Fruit fly (Drosophila melanogaster) whole organism, embryonic: Measurements from ENCODE around the gene cwo.

ENCODE experiments used
- CG10274 ChIP-seq: fragments of 200-800 bp; sonication (Bioruptor generic); optimal IDR thresholded peaks from 3 replicates; lab custom pipeline; 2017; ENCODE audit warnings: missing biosample characterization, mild to moderate bottlenecking, missing genetic modification characterization
- CG10654 ChIP-seq: fragments of 200-800 bp; sonication (Bioruptor generic); optimal IDR thresholded peaks from 2 replicates; lab custom pipeline; 2016; ENCODE audit warnings: missing biosample characterization, missing genetic modification characterization
- CG11085 ChIP-seq: fragments of 200-800 bp; sonication (Bioruptor generic); IDR thresholded peaks from 2 replicates; pipeline ENCODE4 v1.3.6; 2022; ENCODE audit warnings: missing biosample characterization, missing genetic modification characterization
- CG11398 ChIP-seq: fragments of 200-800 bp; sonication (Bioruptor generic); optimal IDR thresholded peaks from 2 replicates; lab custom pipeline; 2016; ENCODE audit warnings: missing biosample characterization, missing genetic modification characterization
- CG12104 ChIP-seq: fragments of 200-800 bp; sonication (Bioruptor generic); optimal IDR thresholded peaks from 3 replicates; lab custom pipeline; 2016; ENCODE audit warnings: missing biosample characterization, missing genetic modification characterization
- CG1233 ChIP-seq: fragments of 200-800 bp; sonication (Bioruptor generic); optimal IDR thresholded peaks from 4 replicates; lab custom pipeline; 2018; ENCODE audit warnings: missing biosample characterization, mild to moderate bottlenecking, missing genetic modification characterization
- CG13424 ChIP-seq: fragments of 200-800 bp; sonication (Bioruptor generic); optimal IDR thresholded peaks from 2 replicates; lab custom pipeline; 2019; ENCODE audit warnings: missing biosample characterization, mild to moderate bottlenecking, missing genetic modification characterization, moderate library complexity
- CG14441 ChIP-seq: fragments of 200-800 bp; sonication (Bioruptor generic); IDR thresholded peaks from 2 replicates; pipeline ENCODE4 v1.3.6; 2022; ENCODE audit warnings: missing biosample characterization, missing genetic modification characterization
- CG1529 ChIP-seq: fragments of 200-800 bp; sonication (Bioruptor generic); optimal IDR thresholded peaks from 3 replicates; lab custom pipeline; 2018; ENCODE audit warnings: missing biosample characterization, missing genetic modification characterization
- CG18764 ChIP-seq: fragments of 200-800 bp; sonication (Bioruptor generic); optimal IDR thresholded peaks from 3 replicates; lab custom pipeline; 2016; ENCODE audit warnings: missing biosample characterization, missing genetic modification characterization
- CG2120 ChIP-seq: fragments of 200-800 bp; sonication (Bioruptor generic); optimal IDR thresholded peaks from 3 replicates; lab custom pipeline; 2016; ENCODE audit warnings: missing biosample characterization, missing genetic modification characterization
- CG30403 ChIP-seq: fragments of 200-800 bp; sonication (Bioruptor generic); optimal IDR thresholded peaks from 3 replicates; lab custom pipeline; 2016; ENCODE audit warnings: missing biosample characterization, missing genetic modification characterization
- CG31365 ChIP-seq: fragments of 200-800 bp; sonication (Bioruptor generic); optimal IDR thresholded peaks from 2 replicates; lab custom pipeline; 2018; ENCODE audit warnings: missing biosample characterization, mild to moderate bottlenecking, missing genetic modification characterization
- CG34422 ChIP-seq: fragments of 200-800 bp; sonication (Bioruptor generic); IDR thresholded peaks from 3 replicates; pipeline ENCODE4 v1.3.6; 2022; ENCODE audit warnings: missing biosample characterization, missing genetic modification characterization
- CG5180 ChIP-seq: fragments of 200-800 bp; sonication (Bioruptor generic); optimal IDR thresholded peaks from 3 replicates; lab custom pipeline; 2017; ENCODE audit warnings: missing biosample characterization, missing genetic modification characterization, mild to moderate bottlenecking, moderate library complexity, missing genetic modification reagents
- CG6254 ChIP-seq: fragments of 200-800 bp; sonication (Bioruptor generic); optimal IDR thresholded peaks from 3 replicates; lab custom pipeline; 2017; ENCODE audit warnings: mild to moderate bottlenecking, missing biosample characterization, missing genetic modification reagents, missing genetic modification characterization
- CG6683 ChIP-seq: fragments of 200-800 bp; sonication (Bioruptor generic); optimal IDR thresholded peaks from 2 replicates; lab custom pipeline; 2017; ENCODE audit warnings: missing biosample characterization, mild to moderate bottlenecking, missing genetic modification characterization, missing genetic modification reagents
- CG7839 ChIP-seq: fragments of 200-800 bp; sonication (Bioruptor generic); optimal IDR thresholded peaks from 3 replicates; lab custom pipeline; 2018; ENCODE audit warnings: missing biosample characterization, mild to moderate bottlenecking, missing genetic modification characterization, moderate library complexity
- E2f2 ChIP-seq: fragments of 200-800 bp; sonication (Bioruptor generic); IDR thresholded peaks from 2 replicates; pipeline ENCODE4 v1.3.6; 2022; ENCODE audit warnings: missing biosample characterization, missing genetic modification characterization
- Fer1 ChIP-seq: fragments of 200-800 bp; sonication (Bioruptor generic); optimal IDR thresholded peaks from 2 replicates; lab custom pipeline; 2017; ENCODE audit warnings: missing biosample characterization, mild to moderate bottlenecking, missing genetic modification characterization
- Gsc ChIP-seq: fragments of 200-800 bp; sonication (Bioruptor generic); IDR thresholded peaks from 2 replicates; pipeline ENCODE4 v1.3.6; 2022; ENCODE audit warnings: missing biosample characterization, missing genetic modification characterization
- H15 ChIP-seq: fragments of 200-800 bp; sonication (Bioruptor generic); IDR thresholded peaks from 3 replicates; pipeline ENCODE4 v1.3.6; 2022; ENCODE audit warnings: missing biosample characterization, missing genetic modification characterization
- HHEX ChIP-seq: fragments of 200-800 bp; sonication (Bioruptor generic); optimal IDR thresholded peaks from 3 replicates; lab custom pipeline; 2017; ENCODE audit warnings: missing biosample characterization, mild to moderate bottlenecking, missing genetic modification characterization, missing genetic modification reagents
- Hmr ChIP-seq: fragments of 200-800 bp; sonication (Bioruptor generic); optimal IDR thresholded peaks from 3 replicates; lab custom pipeline; 2017; ENCODE audit warnings: mild to moderate bottlenecking, missing biosample characterization, missing genetic modification reagents, missing genetic modification characterization
- MESR4 ChIP-seq: fragments of 200-800 bp; sonication (Bioruptor generic); optimal IDR thresholded peaks from 2 replicates; lab custom pipeline; 2018; ENCODE audit warnings: missing biosample characterization, mild to moderate bottlenecking, missing genetic modification characterization, moderate library complexity
- Neu2 ChIP-seq: fragments of 200-800 bp; sonication (Bioruptor generic); optimal IDR thresholded peaks from 3 replicates; lab custom pipeline; 2016; ENCODE audit warnings: missing biosample characterization, missing genetic modification characterization, borderline replicate concordance
- Oli ChIP-seq: fragments of 200-800 bp; sonication (Bioruptor generic); optimal IDR thresholded peaks from 2 replicates; lab custom pipeline; 2018; ENCODE audit warnings: missing biosample characterization, mild to moderate bottlenecking, missing genetic modification characterization, moderate library complexity
- Poxn ChIP-seq: fragments of 200-800 bp; sonication (Bioruptor generic); IDR thresholded peaks from 2 replicates; pipeline ENCODE4 v1.3.6; 2022; ENCODE audit warnings: missing biosample characterization, missing genetic modification characterization
- TFAM ChIP-seq: fragments of 200-800 bp; sonication (Bioruptor generic); optimal IDR thresholded peaks from 2 replicates; lab custom pipeline; 2017; ENCODE audit warnings: missing biosample characterization, missing genetic modification characterization, inconsistent platforms
- ara ChIP-seq: fragments of 200-800 bp; sonication (Bioruptor generic); IDR thresholded peaks from 2 replicates; pipeline ENCODE4 v1.3.6; 2022; ENCODE audit warnings: missing biosample characterization, missing genetic modification characterization
- dan ChIP-seq: fragments of 200-800 bp; sonication (Bioruptor generic); IDR thresholded peaks from 2 replicates; pipeline ENCODE4 v1.3.6; 2022; ENCODE audit warnings: missing biosample characterization, missing genetic modification characterization
- disco-r ChIP-seq: fragments of 200-800 bp; sonication (Bioruptor generic); optimal IDR thresholded peaks from 2 replicates; lab custom pipeline; 2016; ENCODE audit warnings: missing biosample characterization, missing genetic modification characterization
- dpn ChIP-seq, 2 experiments: fragments of 200-800 bp; sonication (Bioruptor generic); optimal IDR thresholded peaks; 3 replicates each; lab custom pipeline; 2016; ENCODE audit warnings: missing biosample characterization in 2 of 2, missing genetic modification characterization in 2 of 2
- eyg ChIP-seq: fragments of 200-800 bp; sonication (Bioruptor generic); optimal IDR thresholded peaks from 3 replicates; lab custom pipeline; 2016; ENCODE audit warnings: missing biosample characterization, missing genetic modification characterization
- gcm ChIP-seq: fragments of 200-800 bp; sonication (Bioruptor generic); optimal IDR thresholded peaks from 2 replicates; lab custom pipeline; 2019; ENCODE audit warnings: missing biosample characterization, mild to moderate bottlenecking, missing genetic modification characterization, moderate library complexity
- gfzf ChIP-seq: fragments of 200-800 bp; sonication (Bioruptor generic); optimal IDR thresholded peaks from 2 replicates; lab custom pipeline; 2016; ENCODE audit warnings: missing biosample characterization, mild to moderate bottlenecking, missing genetic modification characterization, moderate library complexity
- hkb ChIP-seq, 2 experiments: fragments of 200-800 bp in 1 of 2; fragments of >200 bp in 1 of 2; sonication (Bioruptor generic) in 1 of 2; IDR thresholded peaks in 1 of 2; optimal IDR thresholded peaks in 1 of 2; 2 replicates each; pipeline versions ENCODE4 v1.3.6 to Lab custom; 2017 to 2022; ENCODE audit warnings: missing biosample characterization in 1 of 2, missing genetic modification characterization in 1 of 2
- nerfin-2 ChIP-seq: fragments of 200-800 bp; sonication (Bioruptor generic); IDR thresholded peaks from 2 replicates; pipeline ENCODE4 v1.3.6; 2022; ENCODE audit warnings: missing biosample characterization, missing genetic modification characterization; ENCODE audit not compliant: partially characterized antibody
- pzg ChIP-seq: fragments of 200-800 bp; sonication (Bioruptor generic); optimal IDR thresholded peaks from 3 replicates; lab custom pipeline; 2018; ENCODE audit warnings: missing biosample characterization, mild to moderate bottlenecking, missing genetic modification characterization, moderate library complexity
- schlank ChIP-seq: fragments of 200-800 bp; sonication (Bioruptor generic); optimal IDR thresholded peaks from 2 replicates; lab custom pipeline; 2018; ENCODE audit warnings: missing biosample characterization, mild to moderate bottlenecking, missing genetic modification characterization
- sim ChIP-seq: fragments of 200-800 bp; sonication (Bioruptor generic); IDR thresholded peaks from 2 replicates; pipeline ENCODE4 v1.3.6; 2022; ENCODE audit warnings: missing biosample characterization, missing genetic modification characterization
- sisA ChIP-seq: fragments of 200-800 bp; sonication (Bioruptor generic); IDR thresholded peaks from 2 replicates; pipeline ENCODE4 v1.3.6; 2022; ENCODE audit warnings: missing biosample characterization, missing genetic modification characterization
- sr ChIP-seq: fragments of 200-800 bp; sonication (Bioruptor generic); IDR thresholded peaks from 3 replicates; pipeline ENCODE4 v1.3.6; 2022; ENCODE audit warnings: missing biosample characterization, missing genetic modification characterization
- tap ChIP-seq: fragments of 200-800 bp; optimal IDR thresholded peaks from 3 replicates; lab custom pipeline; 2019; ENCODE audit warnings: missing biosample characterization, mild to moderate bottlenecking, missing genetic modification characterization, moderate library complexity
- vnd ChIP-seq: fragments of 200-800 bp; sonication (Bioruptor generic); IDR thresholded peaks from 3 replicates; pipeline ENCODE4 v1.3.6; 2022; ENCODE audit warnings: missing biosample characterization, missing genetic modification characterization; ENCODE audit not compliant: partially characterized antibody

cwo gene

DNA sequence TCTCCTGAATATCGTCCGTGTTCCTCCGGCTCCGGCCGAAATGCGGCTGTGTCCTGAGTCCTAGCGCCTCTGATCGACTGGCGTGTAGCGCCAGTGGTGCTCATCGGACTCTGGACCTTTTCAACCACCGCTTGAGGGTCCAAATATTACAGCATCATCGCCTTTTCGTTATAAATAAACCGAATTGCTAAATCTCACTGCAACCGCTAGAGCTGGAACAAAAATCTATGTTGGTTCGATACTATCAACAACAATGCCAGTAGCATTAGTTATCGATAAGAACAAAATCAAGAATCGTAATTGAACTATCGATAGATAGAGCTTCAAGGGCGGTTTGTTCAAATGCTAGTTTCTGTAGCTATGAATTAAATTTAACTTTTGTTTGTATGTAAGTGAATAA is 19.0 kb downstream of the cwo start, which contains the start of gene CG6325 (continued):
- TF ChIP-seq eyg (GFP tag; lab: Kevin White, UChicago) (no peak), nerfin-2 (GFP tag; lab: Robert Waterston, UW) (peak; percentile 98), CG6254 (GFP tag; lab: Kevin White, UChicago) (no peak)
- TF ChIP-seq, all 482 proteins: peak for 69

DNA sequence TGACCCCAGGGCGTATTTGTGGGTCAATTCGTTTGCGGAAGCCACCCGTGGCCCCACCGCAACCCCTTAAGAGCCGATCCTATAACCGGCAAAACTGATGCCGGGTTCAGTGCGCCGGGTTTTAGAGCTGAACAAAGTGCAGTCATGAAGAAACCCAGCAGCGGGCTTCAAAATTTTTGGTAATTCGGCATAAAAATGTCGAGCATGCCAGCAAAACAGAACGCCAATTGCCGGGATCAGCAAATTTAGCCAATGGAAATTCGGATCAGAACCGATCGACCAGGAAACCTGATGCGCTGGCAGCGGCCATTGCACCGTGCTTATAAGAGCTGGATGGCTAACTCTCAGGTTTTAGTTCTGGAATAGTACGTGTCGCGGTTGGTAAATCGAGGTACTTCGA is 19.6 kb downstream of the cwo start:
- TF ChIP-seq dpn (GFP tag; optimal IDR thresholded peaks at IDR 0.05; lab: Kevin White, UChicago) (no peak), E2f2 (GFP tag; lab: Robert Waterston, UW) (no peak), Hmr (GFP tag; lab: Kevin White, UChicago) (no peak), tap (tag; lab: Kevin White, UChicago) (no peak), CG1233 (GFP tag; lab: Kevin White, UChicago) (no peak), dan (no peak), CG31365 (no peak)

DNA sequence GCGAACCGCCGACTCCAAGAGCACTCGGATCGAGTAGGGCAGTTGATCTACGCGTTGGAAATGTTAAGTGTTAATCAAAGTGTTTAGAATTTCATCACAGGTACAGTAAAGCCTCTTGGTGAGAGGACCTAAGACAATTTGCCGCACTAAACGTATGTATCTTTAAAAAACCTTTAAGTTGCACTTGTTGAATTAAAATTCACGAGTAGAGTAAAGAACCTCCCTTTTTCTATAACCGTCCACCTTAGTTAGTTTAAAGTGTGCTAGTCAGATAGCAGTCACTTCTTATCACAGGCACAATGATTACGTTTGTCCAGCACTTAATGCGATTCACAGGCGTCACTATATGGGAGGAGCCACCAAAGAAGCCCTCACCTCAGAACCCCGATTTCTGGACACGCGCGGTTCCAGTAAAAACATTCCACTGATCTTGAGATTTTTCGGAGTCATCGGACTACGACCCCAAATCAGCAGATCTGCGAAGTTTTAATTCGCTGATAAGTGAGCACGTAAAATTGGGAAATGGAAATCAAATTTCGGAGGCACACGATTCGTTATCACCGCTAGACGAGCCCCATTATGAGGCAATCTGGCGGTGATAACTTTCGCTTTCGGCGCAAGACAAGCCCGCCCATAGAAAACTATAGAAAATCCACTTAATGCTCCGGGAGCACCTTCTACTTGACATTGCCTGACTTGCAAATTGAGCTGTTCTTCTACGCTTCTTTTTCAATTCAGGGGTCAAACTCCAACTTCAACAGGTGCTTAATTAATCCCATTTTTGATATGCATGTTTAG is 23.9 kb downstream of the cwo start:
- TF ChIP-seq CG10654 (GFP tag; lab: Kevin White, UChicago) (no peak), CG11398 (no peak), Fer1 (GFP tag; lab: Kevin White, UChicago) (peak; percentile 71), vnd (GFP tag; lab: Robert Waterston, UW) (no peak), CG5180 (peak; percentile 6), Poxn (GFP tag; lab: Robert Waterston, UW) (0 out of 2 replicates have a peak, but pooled peaks have one; percentile 17), CG34422 (GFP tag; lab: Robert Waterston, UW) (no peak), Oli (tag; lab: Kevin White, UChicago) (no peak), ara (GFP tag; lab: Robert Waterston, UW) (no peak), CG14441 (GFP tag; lab: Robert Waterston, UW) (peak; percentile 75), CG10274 (GFP tag; lab: Kevin White, UChicago) (peak; percentile 17), schlank (tag; lab: Kevin White, UChicago) (peak; percentile 44), MESR4 (no peak), gfzf (GFP tag; lab: Kevin White, UChicago) (no peak), Neu2 (no peak), disco-r (GFP tag; lab: Kevin White, UChicago) (no peak), sisA (GFP tag; lab: Robert Waterston, UW) (no peak; the same call in 1 of the 2 replicates), CG13424 (peak; percentile 4), sim (GFP tag; lab: Robert Waterston, UW) (no peak), CG1529 (GFP tag; lab: Kevin White, UChicago) (no peak), CG11085 (peak; percentile 64; the same call in 1 of the 2 replicates), Gsc (no peak), H15 (GFP tag; lab: Robert Waterston, UW) (0 out of 3 replicates have a peak, but pooled peaks have one; percentile 18), pzg (GFP tag; lab: Kevin White, UChicago) (no peak), gcm (GFP tag; lab: Kevin White, UChicago) (no peak), CG7839 (tag; lab: Kevin White, UChicago) (no peak), HHEX (GFP tag; lab: Kevin White, UChicago) (peak; percentile 72), CG12104 (GFP tag; lab: Kevin White, UChicago) (no peak), TFAM (GFP tag; lab: Kevin White, UChicago) (no peak), CG30403 (GFP tag; lab: Kevin White, UChicago) (peak; percentile 9), CG6683 (peak; percentile 26), hkb (optimal IDR thresholded peaks at IDR 0.05; lab: Kevin White, UChicago) (no peak), hkb (GFP tag; IDR thresholded peaks at IDR 0.05; lab: Robert Waterston, UW) (peak; percentile 68), CG18764 (no peak), sr (GFP tag; lab: Robert Waterston, UW) (no peak), CG2120 (GFP tag; lab: Kevin White, UChicago) (peak; percentile 62)
